Fruit fly (Drosophila melanogaster): ENCODE results near the gene Sfp23F.

Gene Sfp23F

dm6 chr2L:3356193-3356645 is 31.3 kb downstream of the Sfp23F start (continued):
- TF ChIP-seq CG32006 (GFP tag; optimal IDR thresholded peaks at IDR 0.05) (peak; percentile 64), CG16779 (tag; optimal IDR thresholded peaks at IDR 0.05) (peak; percentile 69), dsx (GFP tag; optimal IDR thresholded peaks at IDR 0.05; ENCODE audit: poor library complexity, severe bottlenecking) (peak; percentile 94), Eip78C (GFP tag) (peak; percentile 86), cyc (GFP tag; optimal IDR thresholded peaks at IDR 0.05) (no peak), CG6163 (GFP tag; IDR thresholded peaks at IDR 0.05) (peak; percentile 84; the same call in 2 of the 3 replicates), fd59A (GFP tag; optimal IDR thresholded peaks at IDR 0.05) (peak; percentile 47), spab (GFP tag; optimal IDR thresholded peaks at IDR 0.05) (peak; percentile 80), Gug (GFP tag; IDR thresholded peaks at IDR 0.05) (no peak), dac (GFP tag; optimal IDR thresholded peaks at IDR 0.05) (peak; percentile 31), Met (GFP tag; optimal IDR thresholded peaks at IDR 0.05) (no peak), CG15336 (GFP tag; IDR thresholded peaks at IDR 0.05) (peak; percentile 63), CG11294 (GFP tag; IDR thresholded peaks at IDR 0.05) (no peak), CG6276 (GFP tag; optimal IDR thresholded peaks at IDR 0.05) (peak; percentile 58), eg (GFP tag; IDR thresholded peaks at IDR 0.05) (0 out of 3 replicates have a peak, but pooled peaks have one; percentile 42), Hr4 (GFP tag; optimal IDR thresholded peaks at IDR 0.05) (peak; percentile 53), topi (GFP tag; optimal IDR thresholded peaks at IDR 0.05) (no peak), svp (GFP tag) (peak; percentile 23), fd85E (GFP tag; optimal IDR thresholded peaks at IDR 0.05) (no peak), CG1621 (tag; optimal IDR thresholded peaks at IDR 0.05) (peak; percentile 81)

dm6 chr2L:3355791-3356190 is 31.8 kb downstream of the Sfp23F start:
- TF ChIP-seq Sox15 (GFP tag; optimal IDR thresholded peaks at IDR 0.05), result no peak
- no peak for TF ChIP-seq fd85E (GFP tag; optimal IDR thresholded peaks at IDR 0.05)
- no peak for TF ChIP-seq CG31627 (GFP tag; optimal IDR thresholded peaks at IDR 0.05)
- no peak for TF ChIP-seq cyc (GFP tag; optimal IDR thresholded peaks at IDR 0.05)
- no peak for TF ChIP-seq Ets96B (tag; optimal IDR thresholded peaks at IDR 0.05)
- TF ChIP-seq lz (GFP tag; optimal IDR thresholded peaks at IDR 0.05), result no peak

dm6 chr2L:3354642-3355380 is 32.7 kb downstream of the Sfp23F start, which contains the start of gene E23:
Gene E23 (minus strand): TSS chr2L:3354829.
- TF ChIP-seq spab (GFP tag; optimal IDR thresholded peaks at IDR 0.05) (peak; percentile 97), ss (GFP tag; optimal IDR thresholded peaks at IDR 0.05) (peak; percentile 96 to 97), CG6808 (GFP tag; optimal IDR thresholded peaks at IDR 0.05) (peak; percentile 95), eg (GFP tag; IDR thresholded peaks at IDR 0.05) (peak; percentile 98), CG11294 (GFP tag; IDR thresholded peaks at IDR 0.05) (peak; percentile 95), Blimp-1 (GFP tag; optimal IDR thresholded peaks at IDR 0.05) (peak; percentile 90), esn (GFP tag; optimal IDR thresholded peaks at IDR 0.05) (peak; percentile 99), CG6854 (GFP tag; optimal IDR thresholded peaks at IDR 0.05) (peak; percentile 97), Smox (GFP tag; optimal IDR thresholded peaks at IDR 0.05) (peak; percentile 98), salr (GFP tag; optimal IDR thresholded peaks at IDR 0.05) (peak; percentile 93 to 99), svp (GFP tag) (peak; percentile 99), CG3032 (tag; optimal IDR thresholded peaks at IDR 0.05) (peak; percentile 98), CG31627 (GFP tag; optimal IDR thresholded peaks at IDR 0.05) (peak; percentile 97), topi (GFP tag; optimal IDR thresholded peaks at IDR 0.05) (peak; percentile 98), CG8119 (GFP tag; IDR thresholded peaks at IDR 0.05) (peak; percentile 99), CG4318 (GFP tag; optimal IDR thresholded peaks at IDR 0.05) (peak; percentile 99), Ets96B (tag; optimal IDR thresholded peaks at IDR 0.05) (peak; percentile 99), lz (GFP tag; optimal IDR thresholded peaks at IDR 0.05) (peak; percentile 98), Eip75B (GFP tag; optimal IDR thresholded peaks at IDR 0.05) (peak; percentile 98), Hr39 (GFP tag; optimal IDR thresholded peaks at IDR 0.05) (peak; percentile 95), CG15336 (GFP tag; IDR thresholded peaks at IDR 0.05) (peak; percentile 99), CG3919 (GFP tag; optimal IDR thresholded peaks at IDR 0.05) (peak; percentile 98), fd59A (GFP tag; optimal IDR thresholded peaks at IDR 0.05) (peak; percentile 98), pdm3 (GFP tag; optimal IDR thresholded peaks at IDR 0.05) (peak; percentile 98), CG7368 (GFP tag; optimal IDR thresholded peaks at IDR 0.05) (peak; percentile 97), CG6276 (GFP tag; optimal IDR thresholded peaks at IDR 0.05) (peak; percentile 99), Met (GFP tag; optimal IDR thresholded peaks at IDR 0.05) (peak; percentile 98), CG8319 (GFP tag; optimal IDR thresholded peaks at IDR 0.05) (peak; percentile 96), CG8632 (GFP tag; optimal IDR thresholded peaks at IDR 0.05) (peak; percentile 99), CG1621 (tag; optimal IDR thresholded peaks at IDR 0.05) (peak; percentile 94), Hr38 (GFP tag; optimal IDR thresholded peaks at IDR 0.05) (no peak), dac (GFP tag; optimal IDR thresholded peaks at IDR 0.05) (peak; percentile 99), Sox15 (GFP tag; optimal IDR thresholded peaks at IDR 0.05) (peak; percentile 96), CG32006 (GFP tag; optimal IDR thresholded peaks at IDR 0.05) (peak; percentile 100), Eip78C (GFP tag) (peak; percentile 100), CG11902 (GFP tag; optimal IDR thresholded peaks at IDR 0.05) (peak; percentile 92)

Data from whole organism, prepupa.